Worm (Caenorhabditis elegans): ENCODE measurements around the gene sym-2.

The sym-2 gene

DNA sequence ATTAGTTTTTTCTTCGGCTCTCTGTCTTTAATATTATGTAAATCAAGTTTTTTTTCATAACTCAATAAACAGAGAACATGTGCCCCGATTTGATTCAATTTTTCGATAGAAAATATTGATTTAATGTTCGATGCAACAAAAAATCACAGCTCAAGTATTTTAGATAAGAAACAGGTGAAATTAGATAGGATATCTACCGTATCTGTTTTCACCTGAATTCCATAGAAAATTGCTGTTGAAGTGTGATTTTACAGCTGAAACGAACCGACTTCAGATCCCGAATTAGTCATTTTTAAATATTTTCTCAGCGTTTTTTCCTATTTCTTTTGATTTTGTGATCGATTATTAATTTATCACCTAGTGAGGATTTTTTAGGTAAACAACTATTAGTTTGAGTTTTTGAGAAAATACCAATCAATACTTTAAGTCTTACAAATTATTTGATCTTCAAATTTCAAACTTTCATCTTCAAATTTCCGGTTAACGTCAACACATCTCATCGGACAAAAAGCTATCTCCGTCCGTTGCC is 49.0 kb downstream of the sym-2 start, which contains the start of gene Y9C2UA.1:
TSS of gene Y9C2UA.1 (plus strand) at position 479 of the 529 bp plus-strand sequence.
- TF ChIP-seq R02D3.7 (tag; optimal IDR thresholded peaks at IDR 0.05), result no peak
- no peak for TF ChIP-seq fos-1 (tag; optimal IDR thresholded peaks at IDR 0.05)
- no peak for TF ChIP-seq mml-1 (tag; optimal IDR thresholded peaks at IDR 0.05)
- TF ChIP-seq zag-1 (tag; optimal IDR thresholded peaks at IDR 0.05), result no peak
- no peak for TF ChIP-seq ztf-11 (tag; optimal IDR thresholded peaks at IDR 0.05)
- no peak for TF ChIP-seq egl-27 (tag; optimal IDR thresholded peaks at IDR 0.05)
- no peak for TF ChIP-seq nhr-77 (tag; optimal IDR thresholded peaks at IDR 0.05)
- TF ChIP-seq nhr-43 (tag; optimal IDR thresholded peaks at IDR 0.05; ENCODE audit: poor library complexity, severe bottlenecking), result no peak
- TF ChIP-seq fkh-10 (GFP tag; optimal IDR thresholded peaks at IDR 0.05), result no peak
- TF ChIP-seq egl-5 (tag; optimal IDR thresholded peaks at IDR 0.05), result no peak
- TF ChIP-seq tbx-2 (tag; optimal IDR thresholded peaks at IDR 0.05), result no peak
- TF ChIP-seq nhr-237 (tag; optimal IDR thresholded peaks at IDR 0.05), result no peak
- no peak for TF ChIP-seq nhr-25 (tag; optimal IDR thresholded peaks at IDR 0.05)
- no peak for TF ChIP-seq pha-4 (tag; optimal IDR thresholded peaks at IDR 0.05)
- no peak for TF ChIP-seq ama-1 (optimal IDR thresholded peaks at IDR 0.05)
- TF ChIP-seq jun-1 (tag; optimal IDR thresholded peaks at IDR 0.05), result no peak
- TF ChIP-seq mdl-1 (tag; optimal IDR thresholded peaks at IDR 0.05), result no peak
- TF ChIP-seq eor-1 (tag; optimal IDR thresholded peaks at IDR 0.05), result no peak
- no peak for TF ChIP-seq elt-3 (tag; optimal IDR thresholded peaks at IDR 0.05)
- no peak for TF ChIP-seq nhr-12 (tag; optimal IDR thresholded peaks at IDR 0.05)

DNA sequence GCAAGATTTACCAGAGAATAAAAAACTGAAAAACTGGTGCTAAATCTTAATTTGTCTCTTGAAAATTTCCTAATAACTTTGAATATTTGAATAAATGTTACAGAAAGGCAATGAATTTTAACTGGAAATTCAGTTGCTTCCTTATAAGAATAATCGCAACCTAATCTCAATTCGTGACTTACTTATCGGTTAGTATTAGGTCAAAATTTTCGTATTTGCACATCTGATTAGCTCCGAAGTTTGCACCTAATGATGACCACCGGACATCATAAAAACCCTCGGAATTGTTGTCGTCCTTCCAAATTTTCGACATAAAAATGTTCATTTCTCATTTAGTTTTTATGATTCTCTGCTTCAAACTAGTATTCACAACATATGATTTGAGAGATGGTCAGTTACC is 50.5 kb downstream of the sym-2 start, which contains the start of gene C16D2.3:
TSS of gene C16D2.3 (plus strand) at position 301 of the 400 bp plus-strand sequence.
- TF ChIP-seq nfya-1 (tag; optimal IDR thresholded peaks at IDR 0.05; ENCODE audit: insufficient read depth), result no peak
- TF ChIP-seq elt-1 (tag; optimal IDR thresholded peaks at IDR 0.05), result no peak
- no peak for TF ChIP-seq elt-3 (tag; optimal IDR thresholded peaks at IDR 0.05)
- TF ChIP-seq elt-2 (tag; optimal IDR thresholded peaks at IDR 0.05), result no peak
- TF ChIP-seq ceh-9 (tag; optimal IDR thresholded peaks at IDR 0.05), result no peak
- TF ChIP-seq mdl-1 (tag; optimal IDR thresholded peaks at IDR 0.05), result no peak
- no peak for TF ChIP-seq egl-27 (tag; optimal IDR thresholded peaks at IDR 0.05)
- TF ChIP-seq nhr-76 (tag; optimal IDR thresholded peaks at IDR 0.05), result no peak
- no peak for TF ChIP-seq nhr-25 (tag; optimal IDR thresholded peaks at IDR 0.05)
- no peak for TF ChIP-seq pha-4 (tag; optimal IDR thresholded peaks at IDR 0.05)
- TF ChIP-seq nhr-43 (tag; optimal IDR thresholded peaks at IDR 0.05; ENCODE audit: poor library complexity, severe bottlenecking), result no peak
- no peak for TF ChIP-seq fkh-10 (GFP tag; optimal IDR thresholded peaks at IDR 0.05)
- TF ChIP-seq zag-1 (tag; optimal IDR thresholded peaks at IDR 0.05), result no peak
- TF ChIP-seq R02D3.7 (tag; optimal IDR thresholded peaks at IDR 0.05), result no peak
- no peak for TF ChIP-seq nhr-237 (tag; optimal IDR thresholded peaks at IDR 0.05)
- TF ChIP-seq hmg-11 (tag; optimal IDR thresholded peaks at IDR 0.05), result no peak
- no peak for TF ChIP-seq ztf-4 (tag; optimal IDR thresholded peaks at IDR 0.05)

ce11 chrII:9135878-9136277 is 52.4 kb downstream of the sym-2 start, which contains the start of gene nlp-78:
Gene nlp-78, plus strand, starts transcription at chrII:9136178.
- TF ChIP-seq jun-1 (tag; optimal IDR thresholded peaks at IDR 0.05) (no peak), elt-1 (tag; optimal IDR thresholded peaks at IDR 0.05) (no peak), elt-3 (tag; optimal IDR thresholded peaks at IDR 0.05) (no peak), egl-27 (tag; optimal IDR thresholded peaks at IDR 0.05) (no peak), zag-1 (tag; optimal IDR thresholded peaks at IDR 0.05) (no peak), nhr-23 (tag; optimal IDR thresholded peaks at IDR 0.05) (no peak), lin-15B (tag; optimal IDR thresholded peaks at IDR 0.05) (no peak)

- TF ChIP-seq fos-1 (tag; optimal IDR thresholded peaks at IDR 0.05) (no peak), jun-1 (tag; optimal IDR thresholded peaks at IDR 0.05) (no peak), mml-1 (tag; optimal IDR thresholded peaks at IDR 0.05) (no peak), nhr-28 (tag; optimal IDR thresholded peaks at IDR 0.05) (no peak), mdl-1 (tag; optimal IDR thresholded peaks at IDR 0.05) (no peak), nhr-43 (tag; optimal IDR thresholded peaks at IDR 0.05; ENCODE audit: poor library complexity, severe bottlenecking) (peak; percentile 12), lsy-12 (tag; optimal IDR thresholded peaks at IDR 0.05) (peak; percentile 62), nhr-76 (tag; optimal IDR thresholded peaks at IDR 0.05) (no peak), ceh-28 (tag; optimal IDR thresholded peaks at IDR 0.05) (peak; percentile 14)
Measured at ce11 chrII:9132338-9132737, 55.9 kb downstream of the sym-2 start.

DNA sequence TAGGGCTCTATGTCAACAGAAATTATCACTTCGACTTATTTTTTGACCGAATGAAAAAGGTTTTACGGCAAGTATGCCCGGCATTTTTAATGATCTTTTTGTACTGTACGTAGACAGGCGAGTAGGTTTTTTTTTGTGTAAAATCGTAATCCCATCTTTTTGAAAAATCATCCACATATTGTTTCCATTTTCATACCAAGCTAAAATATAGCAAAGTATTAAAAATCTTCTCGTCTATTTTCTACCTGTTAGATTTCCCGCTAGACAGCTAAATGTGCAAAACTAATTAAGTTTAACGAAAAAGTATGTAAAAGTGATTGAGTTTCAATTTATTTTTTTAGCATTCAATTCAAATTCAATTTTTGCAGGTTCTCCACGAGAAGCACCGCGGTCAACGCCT is 56.9 kb downstream of the sym-2 start, which contains the start of gene C16D2.1:
TSS of gene C16D2.1 (plus strand) at position 301 of the 400 bp plus-strand sequence.
- TF ChIP-seq lsy-12 (tag; optimal IDR thresholded peaks at IDR 0.05), result no peak
- no peak for TF ChIP-seq snpc-4 (tag; optimal IDR thresholded peaks at IDR 0.05)
- TF ChIP-seq daf-12 (tag; optimal IDR thresholded peaks at IDR 0.05), result no peak
- no peak for TF ChIP-seq ceh-9 (tag; optimal IDR thresholded peaks at IDR 0.05)
- no peak for TF ChIP-seq mdl-1 (tag; optimal IDR thresholded peaks at IDR 0.05)
- TF ChIP-seq unc-62 (GFP tag; optimal IDR thresholded peaks at IDR 0.05), result no peak
- no peak for TF ChIP-seq nhr-28 (tag; optimal IDR thresholded peaks at IDR 0.05)
- TF ChIP-seq unc-39 (tag; optimal IDR thresholded peaks at IDR 0.05), result no peak
- TF ChIP-seq elt-1 (tag; optimal IDR thresholded peaks at IDR 0.05), result no peak
